Fruit fly (Drosophila melanogaster) whole organism, embryonic: ENCODE results near the gene sa.

Source experiments
- Aef1 ChIP-seq: fragments of 200-800 bp; sonication (Bioruptor generic); IDR thresholded peaks from 3 replicates; pipeline ENCODE4 v1.3.6; 2022; ENCODE audit warnings: missing biosample characterization, missing genetic modification characterization
- CG10209 ChIP-seq: fragments of 200-800 bp; sonication (Bioruptor generic); optimal IDR thresholded peaks from 3 replicates; lab custom pipeline; 2017; ENCODE audit warnings: missing biosample characterization, mild to moderate bottlenecking, missing genetic modification characterization, missing genetic modification reagents
- CG1024 ChIP-seq: fragments of 200-800 bp; sonication (Bioruptor generic); IDR thresholded peaks from 2 replicates; pipeline ENCODE4 v1.3.6; 2022; ENCODE audit warnings: missing biosample characterization, missing genetic modification characterization
- CG10654 ChIP-seq: fragments of 200-800 bp; sonication (Bioruptor generic); optimal IDR thresholded peaks from 2 replicates; lab custom pipeline; 2016; ENCODE audit warnings: missing biosample characterization, missing genetic modification characterization
- CG11085 ChIP-seq: fragments of 200-800 bp; sonication (Bioruptor generic); IDR thresholded peaks from 2 replicates; pipeline ENCODE4 v1.3.6; 2022; ENCODE audit warnings: missing biosample characterization, missing genetic modification characterization
- CG11247 ChIP-seq: fragments of 200-800 bp; sonication (Bioruptor generic); IDR thresholded peaks from 2 replicates; pipeline ENCODE4 v1.3.6; 2022; ENCODE audit warnings: missing biosample characterization, missing genetic modification characterization
- CG12391 ChIP-seq: fragments of 200-800 bp; sonication (Bioruptor generic); optimal IDR thresholded peaks from 3 replicates; lab custom pipeline; 2018; ENCODE audit warnings: missing biosample characterization, mild to moderate bottlenecking, missing genetic modification characterization, moderate library complexity
- CG13287 ChIP-seq: fragments of 200-800 bp; sonication (Bioruptor generic); IDR thresholded peaks from 2 replicates; pipeline ENCODE4 v1.3.6; 2022; ENCODE audit warnings: missing biosample characterization, missing genetic modification characterization; ENCODE audit not compliant: partially characterized antibody
- CG13894 ChIP-seq: fragments of 200-800 bp; sonication (Bioruptor generic); optimal IDR thresholded peaks from 3 replicates; lab custom pipeline; 2018; ENCODE audit warnings: missing biosample characterization, mild to moderate bottlenecking, missing genetic modification characterization, moderate library complexity
- CG15011 ChIP-seq: fragments of 200-800 bp; sonication (Bioruptor generic); optimal IDR thresholded peaks from 3 replicates; lab custom pipeline; 2018; ENCODE audit warnings: missing biosample characterization, mild to moderate bottlenecking, missing genetic modification characterization
- CG17568 ChIP-seq: fragments of 200-800 bp; sonication (Bioruptor generic); optimal IDR thresholded peaks from 2 replicates; lab custom pipeline; 2018; ENCODE audit warnings: missing biosample characterization, mild to moderate bottlenecking, missing genetic modification characterization, moderate library complexity
- CG2129 ChIP-seq: fragments of 200-800 bp; sonication (Bioruptor generic); IDR thresholded peaks from 2 replicates; pipeline ENCODE4 v1.3.6; 2022; ENCODE audit warnings: missing biosample characterization, missing genetic modification characterization; ENCODE audit not compliant: partially characterized antibody
- CG2712 ChIP-seq: fragments of 200-800 bp; optimal IDR thresholded peaks from 3 replicates; lab custom pipeline; 2019; ENCODE audit warnings: missing biosample characterization, mild to moderate bottlenecking, missing genetic modification characterization, moderate library complexity
- CG30403 ChIP-seq: fragments of 200-800 bp; sonication (Bioruptor generic); optimal IDR thresholded peaks from 3 replicates; lab custom pipeline; 2016; ENCODE audit warnings: missing biosample characterization, missing genetic modification characterization
- CG3065 ChIP-seq: fragments of 200-800 bp; sonication (Bioruptor generic); optimal IDR thresholded peaks from 2 replicates; lab custom pipeline; 2016; ENCODE audit warnings: missing biosample characterization, missing genetic modification characterization
- CG33213 ChIP-seq: fragments of 200-800 bp; sonication (Bioruptor generic); optimal IDR thresholded peaks from 3 replicates; lab custom pipeline; 2016; ENCODE audit warnings: missing biosample characterization, missing genetic modification characterization
- CG3407 ChIP-seq: fragments of 200-800 bp; sonication (Bioruptor generic); optimal IDR thresholded peaks from 2 replicates; lab custom pipeline; 2018; ENCODE audit warnings: missing biosample characterization, mild to moderate bottlenecking, missing genetic modification characterization
- CG42726 ChIP-seq: fragments of 200-800 bp; sonication (Bioruptor generic); IDR thresholded peaks from 2 replicates; pipeline ENCODE4 v1.3.6; 2022; ENCODE audit warnings: missing biosample characterization, missing genetic modification characterization; ENCODE audit not compliant: partially characterized antibody
- CG6254 ChIP-seq: fragments of 200-800 bp; sonication (Bioruptor generic); optimal IDR thresholded peaks from 3 replicates; lab custom pipeline; 2017; ENCODE audit warnings: mild to moderate bottlenecking, missing biosample characterization, missing genetic modification reagents, missing genetic modification characterization
- CG7271 ChIP-seq: fragments of 200-800 bp; sonication (Bioruptor generic); optimal IDR thresholded peaks from 2 replicates; lab custom pipeline; 2018; ENCODE audit warnings: missing biosample characterization, mild to moderate bottlenecking, missing genetic modification characterization, moderate library complexity
- CG9437 ChIP-seq: fragments of 200-800 bp; sonication (Bioruptor generic); optimal IDR thresholded peaks from 2 replicates; lab custom pipeline; 2018; ENCODE audit warnings: missing biosample characterization, mild to moderate bottlenecking, missing genetic modification characterization
- CoRest ChIP-seq: fragments of 200-800 bp; sonication (Bioruptor generic); optimal IDR thresholded peaks from 3 replicates; lab custom pipeline; 2018; ENCODE audit warnings: missing biosample characterization, mild to moderate bottlenecking, missing genetic modification characterization, moderate library complexity
- CrebB ChIP-seq: fragments of 200-800 bp; sonication (Bioruptor generic); optimal IDR thresholded peaks from 3 replicates; lab custom pipeline; 2018; ENCODE audit warnings: missing biosample characterization, mild to moderate bottlenecking, missing genetic modification characterization
- Dip2 ChIP-seq: fragments of 200-800 bp; sonication (Bioruptor generic); IDR thresholded peaks from 2 replicates; pipeline ENCODE4 v1.3.6; 2022; ENCODE audit warnings: missing biosample characterization, missing genetic modification characterization
- Fer2 ChIP-seq: fragments of 200-800 bp; sonication (Bioruptor generic); optimal IDR thresholded peaks from 2 replicates; lab custom pipeline; 2018; ENCODE audit warnings: missing biosample characterization, mild to moderate bottlenecking, missing genetic modification characterization, moderate library complexity
- Gsc ChIP-seq: fragments of 200-800 bp; sonication (Bioruptor generic); IDR thresholded peaks from 2 replicates; pipeline ENCODE4 v1.3.6; 2022; ENCODE audit warnings: missing biosample characterization, missing genetic modification characterization
- Hey ChIP-seq: fragments of 200-800 bp; sonication (Bioruptor generic); optimal IDR thresholded peaks from 3 replicates; lab custom pipeline; 2018; ENCODE audit warnings: missing biosample characterization, mild to moderate bottlenecking, missing genetic modification characterization
- Hmr ChIP-seq: fragments of 200-800 bp; sonication (Bioruptor generic); optimal IDR thresholded peaks from 3 replicates; lab custom pipeline; 2017; ENCODE audit warnings: mild to moderate bottlenecking, missing biosample characterization, missing genetic modification reagents, missing genetic modification characterization
- Lim3 ChIP-seq: fragments of 200-800 bp; sonication (Bioruptor generic); IDR thresholded peaks from 2 replicates; pipeline ENCODE4 v1.3.6; 2022; ENCODE audit warnings: missing biosample characterization, missing genetic modification characterization
- Myb ChIP-seq: fragments of 200-800 bp; sonication (Bioruptor generic); optimal IDR thresholded peaks from 2 replicates; lab custom pipeline; 2016; ENCODE audit warnings: missing biosample characterization, missing genetic modification characterization
- PHDP ChIP-seq: fragments of 200-800 bp; sonication (Bioruptor generic); optimal IDR thresholded peaks from 3 replicates; lab custom pipeline; 2018; ENCODE audit warnings: missing biosample characterization, mild to moderate bottlenecking, missing genetic modification characterization, moderate library complexity
- cwo ChIP-seq: fragments of 200-800 bp; sonication (Bioruptor generic); optimal IDR thresholded peaks from 3 replicates; lab custom pipeline; 2017; ENCODE audit warnings: missing biosample characterization, missing genetic modification characterization, mild to moderate bottlenecking, moderate library complexity, missing genetic modification reagents
- dysf ChIP-seq: fragments of 200-800 bp; sonication (Bioruptor generic); IDR thresholded peaks from 3 replicates; pipeline ENCODE4 v1.3.6; 2022; ENCODE audit warnings: missing biosample characterization, missing genetic modification characterization
- emc ChIP-seq: fragments of 200-800 bp; sonication (Bioruptor generic); optimal IDR thresholded peaks from 2 replicates; lab custom pipeline; 2016; ENCODE audit warnings: missing biosample characterization, missing genetic modification characterization
- ftz-f1 ChIP-seq: fragments of 200-800 bp; sonication (Bioruptor generic); optimal IDR thresholded peaks from 2 replicates; lab custom pipeline; 2016; ENCODE audit warnings: missing biosample characterization, missing genetic modification characterization
- gcm2 ChIP-seq: fragments of 200-800 bp; sonication (Bioruptor generic); optimal IDR thresholded peaks from 2 replicates; lab custom pipeline; 2016; ENCODE audit warnings: missing biosample characterization, missing genetic modification characterization
- grau ChIP-seq: fragments of 200-800 bp; optimal IDR thresholded peaks from 3 replicates; lab custom pipeline; 2019; ENCODE audit warnings: missing biosample characterization, mild to moderate bottlenecking, missing genetic modification characterization, moderate library complexity
- gsb-n ChIP-seq: fragments of 200-800 bp; sonication (Bioruptor generic); optimal IDR thresholded peaks from 3 replicates; lab custom pipeline; 2018; ENCODE audit warnings: missing biosample characterization, mild to moderate bottlenecking, missing genetic modification characterization
- hbn ChIP-seq: fragments of 200-800 bp; sonication (Bioruptor generic); IDR thresholded peaks from 2 replicates; pipeline ENCODE4 v1.3.6; 2022; ENCODE audit warnings: missing biosample characterization, missing genetic modification characterization; ENCODE audit not compliant: partially characterized antibody
- lbe ChIP-seq: fragments of 200-800 bp; sonication (Bioruptor generic); optimal IDR thresholded peaks from 2 replicates; lab custom pipeline; 2016; ENCODE audit warnings: missing biosample characterization, mild to moderate bottlenecking, missing genetic modification characterization
- lilli ChIP-seq: fragments of 200-800 bp; sonication (Bioruptor generic); optimal IDR thresholded peaks from 3 replicates; lab custom pipeline; 2016; ENCODE audit warnings: missing biosample characterization, missing genetic modification characterization
- oc ChIP-seq: fragments of 200-800 bp; sonication (Bioruptor generic); optimal IDR thresholded peaks from 2 replicates; lab custom pipeline; 2018; ENCODE audit warnings: missing biosample characterization, mild to moderate bottlenecking, missing genetic modification characterization, moderate library complexity
- org-1 ChIP-seq: fragments of 200-800 bp; sonication (Bioruptor generic); optimal IDR thresholded peaks from 2 replicates; lab custom pipeline; 2017; ENCODE audit warnings: missing biosample characterization, missing genetic modification characterization
- psq ChIP-seq: fragments of 200-800 bp; sonication (Bioruptor generic); optimal IDR thresholded peaks from 2 replicates; lab custom pipeline; 2017; ENCODE audit warnings: missing biosample characterization, missing genetic modification characterization
- shn ChIP-seq: fragments of 200-800 bp; sonication (Bioruptor generic); optimal IDR thresholded peaks from 3 replicates; lab custom pipeline; 2016; ENCODE audit warnings: missing biosample characterization, missing genetic modification characterization
- sob ChIP-seq: fragments of 200-800 bp; sonication (Bioruptor generic); IDR thresholded peaks from 2 replicates; pipeline ENCODE4 v1.3.6; 2022; ENCODE audit warnings: missing biosample characterization, missing genetic modification characterization
- tap ChIP-seq: fragments of 200-800 bp; optimal IDR thresholded peaks from 3 replicates; lab custom pipeline; 2019; ENCODE audit warnings: missing biosample characterization, mild to moderate bottlenecking, missing genetic modification characterization, moderate library complexity
- toy ChIP-seq: fragments of 200-800 bp; sonication (Bioruptor generic); IDR thresholded peaks from 2 replicates; pipeline ENCODE4 v1.3.6; 2022; ENCODE audit warnings: missing biosample characterization, missing genetic modification characterization
- twi ChIP-seq: fragments of 200-800 bp; optimal IDR thresholded peaks from 2 replicates; lab custom pipeline; 2019; ENCODE audit warnings: missing biosample characterization, mild to moderate bottlenecking, missing genetic modification characterization, moderate library complexity
- unpg ChIP-seq: fragments of 200-800 bp; sonication (Bioruptor generic); optimal IDR thresholded peaks from 3 replicates; lab custom pipeline; 2018; ENCODE audit warnings: missing biosample characterization, mild to moderate bottlenecking, missing genetic modification characterization, moderate library complexity
- vvl ChIP-seq: fragments of 200-800 bp; sonication (Bioruptor generic); IDR thresholded peaks from 2 replicates; pipeline ENCODE4 v1.3.6; 2022; ENCODE audit warnings: missing biosample characterization, missing genetic modification characterization

Gene sa

dm6 chr3L:21417884-21418536 is 11.5 kb upstream of the sa start (continued):
- TF ChIP-seq CG3065 (GFP tag; lab: Kevin White, UChicago) (no peak), Dip2 (GFP tag; lab: Robert Waterston, UW) (no peak), twi (tag; lab: Kevin White, UChicago) (no peak), CG3407 (GFP tag; lab: Kevin White, UChicago) (no peak), CG11247 (GFP tag; lab: Robert Waterston, UW) (no peak), CG42726 (GFP tag; lab: Robert Waterston, UW) (no peak), Lim3 (GFP tag; lab: Robert Waterston, UW) (no peak), Aef1 (GFP tag; lab: Robert Waterston, UW) (0 out of 3 replicates have a peak, but pooled peaks have one; percentile 26), CoRest (tag; lab: Kevin White, UChicago) (peak; percentile 75), CG2129 (GFP tag; lab: Robert Waterston, UW) (no peak), lilli (GFP tag; lab: Kevin White, UChicago) (peak; percentile 11), psq (GFP tag; lab: Kevin White, UChicago) (no peak), Hmr (GFP tag; lab: Kevin White, UChicago) (peak; percentile 61), Gsc (GFP tag; lab: Robert Waterston, UW) (no peak), Fer2 (tag; lab: Kevin White, UChicago) (no peak), ftz-f1 (GFP tag; lab: Kevin White, UChicago) (no peak), CG13287 (no peak), Myb (GFP tag; lab: Kevin White, UChicago) (no peak), unpg (GFP tag; lab: Kevin White, UChicago) (no peak), tap (peak; percentile 26), CG12391 (no peak), CG15011 (GFP tag; lab: Kevin White, UChicago) (peak; percentile 45), lbe (no peak), grau (tag; lab: Kevin White, UChicago) (no peak), gcm2 (GFP tag; lab: Kevin White, UChicago) (no peak), CG33213 (no peak), dysf (GFP tag; lab: Robert Waterston, UW) (peak; percentile 59; the same call in 2 of the 3 replicates), CG2712 (tag; lab: Kevin White, UChicago) (peak; percentile 78), CG13894 (tag; lab: Kevin White, UChicago) (no peak), Hey (tag; lab: Kevin White, UChicago) (no peak), CG10654 (GFP tag; lab: Kevin White, UChicago) (peak; percentile 23), oc (tag; lab: Kevin White, UChicago) (peak; percentile 73), CG6254 (GFP tag; lab: Kevin White, UChicago) (peak; percentile 22), CrebB (tag; lab: Kevin White, UChicago) (no peak), sob (0 out of 2 replicates have a peak, but pooled peaks have one; percentile 44), CG30403 (GFP tag; lab: Kevin White, UChicago) (peak; percentile 62), toy (no peak)

dm6 chr3L:21416921-21417447 is 10.4 kb upstream of the sa start:
- no peak for TF ChIP-seq emc (GFP tag; lab: Kevin White, UChicago)
- no peak for TF ChIP-seq CG11085
- no peak for TF ChIP-seq CG7271 (tag; lab: Kevin White, UChicago)
- no peak for TF ChIP-seq PHDP (tag; lab: Kevin White, UChicago)
- peak; percentile 91 for TF ChIP-seq cwo
- peak; percentile 27 for TF ChIP-seq shn (GFP tag; lab: Kevin White, UChicago)
- no peak for TF ChIP-seq CG10209 (GFP tag; lab: Kevin White, UChicago)
- no peak for TF ChIP-seq CG1024 (GFP tag; lab: Robert Waterston, UW)
- TF ChIP-seq vvl (GFP tag; lab: Robert Waterston, UW), result 0 out of 2 replicates have a peak, but pooled peaks have one; percentile 40
- no peak for TF ChIP-seq CG9437 (GFP tag; lab: Kevin White, UChicago)
- no peak for TF ChIP-seq CG17568 (GFP tag; lab: Kevin White, UChicago)
- TF ChIP-seq hbn (GFP tag; lab: Robert Waterston, UW), result no peak
- TF ChIP-seq gsb-n, result no peak
- TF ChIP-seq org-1 (GFP tag; lab: Kevin White, UChicago), result no peak
